Fruit fly (Drosophila melanogaster) whole organism, embryonic: Measurements from ENCODE around the gene CG32428.

Experiments
- Abd-B ChIP-seq: fragments of 200-800 bp; sonication (Bioruptor generic); optimal IDR thresholded peaks from 2 replicates; lab custom pipeline; 2018; ENCODE audit warnings: missing biosample characterization, mild to moderate bottlenecking, missing genetic modification characterization, moderate library complexity
- CG10366 ChIP-seq: fragments of 200-800 bp; sonication (Bioruptor generic); IDR thresholded peaks from 2 replicates; pipeline ENCODE4 v1.3.6; 2022; ENCODE audit warnings: missing biosample characterization, missing genetic modification characterization
- CG11247 ChIP-seq: fragments of 200-800 bp; sonication (Bioruptor generic); IDR thresholded peaks from 2 replicates; pipeline ENCODE4 v1.3.6; 2022; ENCODE audit warnings: missing biosample characterization, missing genetic modification characterization
- CG11504 ChIP-seq: fragments of 200-800 bp; sonication (Bioruptor generic); optimal IDR thresholded peaks from 3 replicates; lab custom pipeline; 2019; ENCODE audit warnings: missing biosample characterization, mild to moderate bottlenecking, missing genetic modification characterization, moderate library complexity
- CG11695 ChIP-seq: fragments of 200-800 bp; sonication (Bioruptor generic); IDR thresholded peaks from 3 replicates; pipeline ENCODE4 v1.3.6; 2022; ENCODE audit warnings: missing biosample characterization, missing genetic modification characterization
- CG15269 ChIP-seq: fragments of 200-800 bp; sonication (Bioruptor generic); optimal IDR thresholded peaks from 2 replicates; lab custom pipeline; 2018; ENCODE audit warnings: missing biosample characterization, mild to moderate bottlenecking, missing genetic modification characterization, moderate library complexity
- CG17802 ChIP-seq: fragments of 200-800 bp; sonication (Bioruptor generic); optimal IDR thresholded peaks from 2 replicates; lab custom pipeline; 2018; ENCODE audit warnings: missing biosample characterization, mild to moderate bottlenecking, missing genetic modification characterization, moderate library complexity
- CG17912 ChIP-seq: fragments of 200-800 bp; sonication (Bioruptor generic); optimal IDR thresholded peaks from 2 replicates; lab custom pipeline; 2018; ENCODE audit warnings: missing biosample characterization, mild to moderate bottlenecking, missing genetic modification characterization
- CG1792 ChIP-seq: fragments of 200-800 bp; sonication (Bioruptor generic); optimal IDR thresholded peaks from 2 replicates; lab custom pipeline; 2016; ENCODE audit warnings: missing biosample characterization, missing genetic modification characterization
- CG33557 ChIP-seq: fragments of 200-800 bp; sonication (Bioruptor generic); optimal IDR thresholded peaks from 2 replicates; lab custom pipeline; 2019; ENCODE audit warnings: missing biosample characterization, mild to moderate bottlenecking, missing genetic modification characterization, moderate library complexity
- CG34224 ChIP-seq: fragments of 200-800 bp; sonication (Bioruptor generic); IDR thresholded peaks from 3 replicates; pipeline ENCODE4 v1.3.6; 2022; ENCODE audit warnings: missing biosample characterization, missing genetic modification characterization; ENCODE audit not compliant: partially characterized antibody
- CG6272 ChIP-seq: fragments of 200-800 bp; sonication (Bioruptor generic); IDR thresholded peaks from 2 replicates; pipeline ENCODE4 v1.3.6; 2022; ENCODE audit warnings: missing biosample characterization, missing genetic modification characterization
- CG6654 ChIP-seq: fragments of 200-800 bp; sonication (Bioruptor generic); optimal IDR thresholded peaks from 2 replicates; lab custom pipeline; 2017; ENCODE audit warnings: missing biosample characterization, mild to moderate bottlenecking, missing genetic modification characterization
- CG7372 ChIP-seq: fragments of 200-800 bp; sonication (Bioruptor generic); IDR thresholded peaks from 2 replicates; pipeline ENCODE4 v1.3.6; 2022; ENCODE audit warnings: missing biosample characterization, missing genetic modification characterization
- CG8281 ChIP-seq: fragments of 200-800 bp; sonication (Bioruptor generic); optimal IDR thresholded peaks from 2 replicates; lab custom pipeline; 2018; ENCODE audit warnings: missing biosample characterization, mild to moderate bottlenecking, missing genetic modification characterization, moderate library complexity
- CG8290 ChIP-seq, 3 experiments: fragments of 200-800 bp; sonication (Bioruptor generic); optimal IDR thresholded peaks; 2 replicates each; lab custom pipeline; 2016 to 2019; ENCODE audit warnings: missing biosample characterization in 3 of 3, missing genetic modification characterization in 3 of 3, mild to moderate bottlenecking in 2 of 3, moderate library complexity in 1 of 3
- CG8388 ChIP-seq: fragments of 200-800 bp; sonication (Bioruptor generic); optimal IDR thresholded peaks from 2 replicates; lab custom pipeline; 2019; ENCODE audit warnings: missing biosample characterization, mild to moderate bottlenecking, missing genetic modification characterization, moderate library complexity
- Dek ChIP-seq: fragments of 200-800 bp; sonication (Bioruptor generic); optimal IDR thresholded peaks from 3 replicates; lab custom pipeline; 2019; ENCODE audit warnings: missing biosample characterization, mild to moderate bottlenecking, missing genetic modification characterization, moderate library complexity
- Eip74EF ChIP-seq, 2 experiments: fragments of 200-800 bp in 1 of 2; fragments of >200 bp in 1 of 2; sonication (Bioruptor generic) in 1 of 2; optimal IDR thresholded peaks; 2 replicates each; lab custom pipeline; 2017 to 2019; ENCODE audit warnings: missing biosample characterization in 2 of 2, missing genetic modification characterization in 2 of 2, mild to moderate bottlenecking in 1 of 2, moderate library complexity in 1 of 2
- Ets65A ChIP-seq: fragments of 200-800 bp; sonication (Bioruptor generic); peaks from one replicate; lab custom pipeline; 2016; ENCODE audit warnings: missing biosample characterization, missing genetic modification characterization
- H2.0 ChIP-seq: fragments of 200-800 bp; sonication (Bioruptor generic); IDR thresholded peaks from 2 replicates; pipeline ENCODE4 v1.3.6; 2022; ENCODE audit warnings: missing biosample characterization, missing genetic modification characterization
- HmgZ ChIP-seq: fragments of 200-800 bp; sonication (Bioruptor generic); optimal IDR thresholded peaks from 2 replicates; lab custom pipeline; 2018; ENCODE audit warnings: missing biosample characterization, mild to moderate bottlenecking, missing genetic modification characterization
- Kr ChIP-seq: fragments of 200-800 bp; sonication (Bioruptor generic); optimal IDR thresholded peaks from 2 replicates; lab custom pipeline; 2017; ENCODE audit warnings: missing biosample characterization, mild to moderate bottlenecking, missing genetic modification characterization
- Neu2 ChIP-seq: fragments of 200-800 bp; sonication (Bioruptor generic); optimal IDR thresholded peaks from 3 replicates; lab custom pipeline; 2016; ENCODE audit warnings: missing biosample characterization, missing genetic modification characterization, borderline replicate concordance
- Nf-YC ChIP-seq: fragments of 200-800 bp; optimal IDR thresholded peaks from 3 replicates; lab custom pipeline; 2019; ENCODE audit warnings: missing biosample characterization, mild to moderate bottlenecking, missing genetic modification characterization, moderate library complexity
- Opbp ChIP-seq: fragments of 200-800 bp; sonication (Bioruptor generic); IDR thresholded peaks from 3 replicates; pipeline ENCODE4 v1.3.6; 2022; ENCODE audit warnings: missing biosample characterization, missing genetic modification characterization; ENCODE audit not compliant: partially characterized antibody
- Optix ChIP-seq: fragments of 200-800 bp; sonication (Bioruptor generic); IDR thresholded peaks from 3 replicates; pipeline ENCODE4 v1.3.6; 2022; ENCODE audit warnings: missing biosample characterization, missing genetic modification characterization
- Six4 ChIP-seq: fragments of 200-800 bp; sonication (Bioruptor generic); optimal IDR thresholded peaks from 2 replicates; lab custom pipeline; 2016; ENCODE audit warnings: missing biosample characterization, missing genetic modification characterization
- Sox102F ChIP-seq: fragments of 200-800 bp; sonication (Bioruptor generic); optimal IDR thresholded peaks from 2 replicates; lab custom pipeline; 2018; ENCODE audit warnings: missing biosample characterization, mild to moderate bottlenecking, missing genetic modification characterization, moderate library complexity
- Spps ChIP-seq: fragments of 200-800 bp; sonication (Bioruptor generic); optimal IDR thresholded peaks from 2 replicates; lab custom pipeline; 2018; ENCODE audit warnings: missing biosample characterization, mild to moderate bottlenecking, missing genetic modification characterization
- chif ChIP-seq, 2 experiments: fragments of 200-800 bp; sonication (Bioruptor generic); optimal IDR thresholded peaks; 3 replicates each; lab custom pipeline; 2016; ENCODE audit warnings: missing biosample characterization in 2 of 2, missing genetic modification characterization in 2 of 2
- chinmo ChIP-seq: fragments of 200-800 bp; sonication (Bioruptor generic); IDR thresholded peaks from 4 replicates; pipeline ENCODE4 v1.3.6; 2022; ENCODE audit warnings: missing biosample characterization, missing genetic modification characterization; ENCODE audit not compliant: partially characterized antibody
- crp ChIP-seq, 2 experiments: fragments of 200-800 bp; sonication (Bioruptor generic); optimal IDR thresholded peaks; 2 replicates in 1 of 2; 3 replicates in 1 of 2; lab custom pipeline; 2017; ENCODE audit warnings: missing biosample characterization in 2 of 2, missing genetic modification characterization in 2 of 2, mild to moderate bottlenecking in 1 of 2, moderate library complexity in 1 of 2
- cwo ChIP-seq: fragments of 200-800 bp; sonication (Bioruptor generic); optimal IDR thresholded peaks from 3 replicates; lab custom pipeline; 2017; ENCODE audit warnings: missing biosample characterization, missing genetic modification characterization, mild to moderate bottlenecking, moderate library complexity, missing genetic modification reagents
- en ChIP-seq: fragments of 200-800 bp; sonication (Bioruptor generic); optimal IDR thresholded peaks from 2 replicates; lab custom pipeline; 2016; ENCODE audit warnings: missing biosample characterization, missing genetic modification characterization
- fru ChIP-seq: fragments of >200 bp; optimal IDR thresholded peaks from 2 replicates; lab custom pipeline; 2017
- gem ChIP-seq: fragments of 200-800 bp; sonication (Bioruptor generic); optimal IDR thresholded peaks from 2 replicates; lab custom pipeline; 2019; ENCODE audit warnings: missing biosample characterization, mild to moderate bottlenecking, missing genetic modification characterization, moderate library complexity
- grau ChIP-seq: fragments of 200-800 bp; optimal IDR thresholded peaks from 3 replicates; lab custom pipeline; 2019; ENCODE audit warnings: missing biosample characterization, mild to moderate bottlenecking, missing genetic modification characterization, moderate library complexity
- hbn ChIP-seq: fragments of 200-800 bp; sonication (Bioruptor generic); IDR thresholded peaks from 2 replicates; pipeline ENCODE4 v1.3.6; 2022; ENCODE audit warnings: missing biosample characterization, missing genetic modification characterization; ENCODE audit not compliant: partially characterized antibody
- hth ChIP-seq: fragments of >200 bp; optimal IDR thresholded peaks from 2 replicates; lab custom pipeline; 2017; ENCODE audit warnings: inconsistent platforms
- insv ChIP-seq, 2 experiments: fragments of 200-800 bp; sonication (Bioruptor generic); optimal IDR thresholded peaks; 3 replicates each; lab custom pipeline; 2016 to 2018; ENCODE audit warnings: missing biosample characterization in 2 of 2, missing genetic modification characterization in 2 of 2
- lbe ChIP-seq: fragments of 200-800 bp; sonication (Bioruptor generic); optimal IDR thresholded peaks from 2 replicates; lab custom pipeline; 2016; ENCODE audit warnings: missing biosample characterization, mild to moderate bottlenecking, missing genetic modification characterization
- pnt ChIP-seq: fragments of 200-800 bp; sonication (Bioruptor generic); optimal IDR thresholded peaks from 3 replicates; lab custom pipeline; 2016; ENCODE audit warnings: missing biosample characterization, missing genetic modification characterization
- psq ChIP-seq: fragments of 200-800 bp; sonication (Bioruptor generic); optimal IDR thresholded peaks from 2 replicates; lab custom pipeline; 2017; ENCODE audit warnings: missing biosample characterization, missing genetic modification characterization
- row ChIP-seq: fragments of 200-800 bp; sonication (Bioruptor generic); IDR thresholded peaks from 3 replicates; pipeline ENCODE4 v1.3.6; 2022; ENCODE audit warnings: missing biosample characterization, missing genetic modification characterization
- slou ChIP-seq: fragments of 200-800 bp; sonication (Bioruptor generic); optimal IDR thresholded peaks from 3 replicates; lab custom pipeline; 2016; ENCODE audit warnings: missing biosample characterization, missing genetic modification characterization
- wor ChIP-seq: fragments of 200-800 bp; sonication (Bioruptor generic); IDR thresholded peaks from 2 replicates; pipeline ENCODE4 v1.3.6; 2022; ENCODE audit warnings: missing biosample characterization, missing genetic modification characterization

The CG32428 gene

DNA sequence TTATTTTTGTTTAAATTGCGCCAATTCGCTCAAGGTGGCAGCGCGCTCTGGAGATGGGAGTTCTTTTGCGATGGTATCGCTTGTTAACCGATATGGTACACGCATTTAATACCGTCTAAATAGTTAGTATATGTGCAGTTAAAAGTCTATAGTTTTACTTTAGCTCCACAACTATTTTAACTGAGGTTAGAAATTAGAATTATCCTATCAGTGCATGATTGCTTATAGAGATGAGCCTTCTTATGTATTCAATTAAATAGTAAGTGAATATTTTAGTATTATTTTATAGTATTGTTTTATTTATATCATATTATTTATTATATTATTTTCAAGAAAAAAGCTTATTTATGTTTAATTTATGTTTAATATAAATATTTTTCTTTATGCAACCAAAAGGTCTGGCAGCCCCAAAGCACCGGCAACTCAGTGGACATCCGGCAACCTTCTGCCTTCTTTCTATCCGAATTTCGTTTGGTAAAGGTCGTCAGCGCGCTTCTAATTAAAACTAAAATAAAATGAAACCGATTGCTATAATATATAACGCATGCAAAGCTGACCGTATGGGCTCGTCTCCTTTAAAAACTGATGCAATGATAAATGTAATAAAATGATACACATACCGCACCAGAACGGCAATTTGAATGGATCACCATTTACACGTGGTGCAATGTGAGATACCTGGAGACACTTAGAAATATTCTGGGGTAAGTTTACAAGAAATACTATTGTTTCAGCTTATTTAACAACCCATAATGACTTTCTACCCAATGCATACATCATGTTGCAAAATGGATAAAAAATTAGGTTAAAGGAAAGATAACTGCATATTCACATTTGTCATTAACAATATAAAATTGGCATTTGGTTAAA lies 20.5 kb downstream of the CG32428 start, which contains the start of gene CG5199 (continued):
- peak; percentile 74 for TF ChIP-seq CG8388
- TF ChIP-seq Six4 (GFP tag; lab: Kevin White, UChicago): peak; percentile 43
- peak; percentile 80 for TF ChIP-seq row (GFP tag; lab: Robert Waterston, UW)
- peak; percentile 75 for TF ChIP-seq Nf-YC (tag; lab: Kevin White, UChicago)
- peak; percentile 17 for TF ChIP-seq CG8281
- TF ChIP-seq Abd-B: peak; percentile 91
- peak; percentile 56; the same call in 2 of the 3 replicates for TF ChIP-seq CG11695 (GFP tag; lab: Robert Waterston, UW)
- TF ChIP-seq lbe (GFP tag; lab: Kevin White, UChicago): peak; percentile 1
- TF ChIP-seq HmgZ (tag; lab: Kevin White, UChicago): no peak
- peak; percentile 74 for TF ChIP-seq CG34224 (GFP tag; lab: Robert Waterston, UW)
- TF ChIP-seq CG33557 (GFP tag; lab: Kevin White, UChicago): peak; percentile 62
- peak; percentile 30 for TF ChIP-seq CG10366 (GFP tag; lab: Robert Waterston, UW)
- peak; percentile 70 for TF ChIP-seq pnt (GFP tag; lab: Kevin White, UChicago)
- TF ChIP-seq Dek (tag; lab: Kevin White, UChicago): peak; percentile 59
- TF ChIP-seq insv (GFP tag; optimal IDR thresholded peaks at IDR 0.05; lab: Kevin White, UChicago): peak in 1 of 2 experiments; percentile 44
- no peak for TF ChIP-seq CG17912 (GFP tag; lab: Kevin White, UChicago)
- no peak for TF ChIP-seq chinmo (GFP tag; lab: Robert Waterston, UW)
- TF ChIP-seq wor (GFP tag; lab: Robert Waterston, UW): peak; percentile 53
- peak; percentile 61 for TF ChIP-seq Sox102F (GFP tag; lab: Kevin White, UChicago)
- TF ChIP-seq chif (GFP tag; optimal IDR thresholded peaks at IDR 0.05; lab: Kevin White, UChicago): peak in 1 of 2 experiments; percentile 29
- TF ChIP-seq psq: peak; percentile 43
- no peak for TF ChIP-seq hth (lab: Kevin White, UChicago)
- TF ChIP-seq Optix (GFP tag; lab: Robert Waterston, UW): no peak
- TF ChIP-seq CG1792 (GFP tag; lab: Kevin White, UChicago): peak; percentile 2
- TF ChIP-seq CG8290 (GFP tag; optimal IDR thresholded peaks at IDR 0.05; lab: Kevin White, UChicago): peak; percentile 30
- TF ChIP-seq CG8290 (tag; optimal IDR thresholded peaks at IDR 0.05; lab: Kevin White, UChicago): no peak
- no peak for TF ChIP-seq Kr
- no peak for TF ChIP-seq Neu2 (GFP tag; lab: Kevin White, UChicago)
- TF ChIP-seq CG6272 (GFP tag; lab: Robert Waterston, UW): peak; percentile 78
- TF ChIP-seq H2.0 (GFP tag; lab: Robert Waterston, UW): peak; percentile 46; the same call in 1 of the 2 replicates
- TF ChIP-seq CG11247 (GFP tag; lab: Robert Waterston, UW): no peak
- TF ChIP-seq Eip74EF (GFP tag; optimal IDR thresholded peaks at IDR 0.05; lab: Kevin White, UChicago): no peak
- peak; percentile 61 for TF ChIP-seq hbn
- no peak for TF ChIP-seq fru
- peak; percentile 91 for TF ChIP-seq gem (tag; lab: Kevin White, UChicago)
- TF ChIP-seq CG15269 (tag; lab: Kevin White, UChicago): peak; percentile 58
- peak; percentile 42 for TF ChIP-seq slou (GFP tag; lab: Kevin White, UChicago)
- TF ChIP-seq CG11504: peak; percentile 83
- TF ChIP-seq en: no peak
- TF ChIP-seq CG7372: peak; percentile 65
- TF ChIP-seq CG6654 (GFP tag; lab: Kevin White, UChicago): peak; percentile 10
- peak; percentile 1 for TF ChIP-seq CG17802 (tag; lab: Kevin White, UChicago)
- peak; percentile 82 for TF ChIP-seq Opbp (GFP tag; lab: Robert Waterston, UW)
- peak; percentile 76 for TF ChIP-seq grau (tag; lab: Kevin White, UChicago)
- peak; percentile 41 for TF ChIP-seq cwo (GFP tag; lab: Kevin White, UChicago)
- peak in 1 of 2 experiments; percentile 3 for TF ChIP-seq crp (GFP tag; optimal IDR thresholded peaks at IDR 0.05; lab: Kevin White, UChicago)
- TF ChIP-seq Spps (tag; lab: Kevin White, UChicago): peak; percentile 26
- peak; percentile 92 for TF ChIP-seq Ets65A (GFP tag; lab: Kevin White, UChicago)
